Fruit fly (Drosophila melanogaster) whole organism, pupa: Measurements from ENCODE around the gene CG31347.

Source experiments
- CG10348 ChIP-seq: fragments of 200-800 bp; sonication (Bioruptor generic); IDR thresholded peaks from 2 replicates; pipeline ENCODE4 v1.3.6; 2022; ENCODE audit warnings: missing biosample characterization, missing genetic modification characterization
- CG12605 ChIP-seq: fragments of 200-800 bp; sonication (Bioruptor generic); IDR thresholded peaks from 2 replicates; pipeline ENCODE4 v1.3.6; 2022; ENCODE audit warnings: missing biosample characterization, missing genetic modification characterization
- CG13204 ChIP-seq: fragments of 200-800 bp; sonication (Bioruptor generic); optimal IDR thresholded peaks from 2 replicates; lab custom pipeline; 2018; ENCODE audit warnings: missing biosample characterization, mild to moderate bottlenecking, missing genetic modification characterization, moderate library complexity
- CG14655 ChIP-seq: fragments of 200-800 bp; sonication (Bioruptor generic); optimal IDR thresholded peaks from 3 replicates; lab custom pipeline; 2017; ENCODE audit warnings: mild to moderate bottlenecking, missing biosample characterization, missing genetic modification reagents, missing genetic modification characterization
- CG15710 ChIP-seq: fragments of 200-800 bp; sonication (Bioruptor generic); optimal IDR thresholded peaks from 2 replicates; lab custom pipeline; 2018; ENCODE audit warnings: missing biosample characterization, mild to moderate bottlenecking, missing genetic modification characterization, moderate library complexity
- CG17806 ChIP-seq: fragments of 200-800 bp; sonication (Bioruptor generic); optimal IDR thresholded peaks from 2 replicates; lab custom pipeline; 2018; ENCODE audit warnings: missing biosample characterization, mild to moderate bottlenecking, missing genetic modification characterization, moderate library complexity
- CG32121 ChIP-seq: fragments of 200-800 bp; sonication (Bioruptor generic); IDR thresholded peaks from 2 replicates; pipeline ENCODE4 v1.3.6; 2022; ENCODE audit warnings: missing biosample characterization, missing genetic modification characterization
- CG34367 ChIP-seq: fragments of 200-800 bp; sonication (Bioruptor generic); optimal IDR thresholded peaks from 2 replicates; lab custom pipeline; 2018; ENCODE audit warnings: missing biosample characterization, mild to moderate bottlenecking, missing genetic modification characterization
- CG4496 ChIP-seq: fragments of 200-800 bp; sonication (Bioruptor generic); IDR thresholded peaks from 3 replicates; pipeline ENCODE4 v1.3.6; 2022; ENCODE audit warnings: missing biosample characterization, missing genetic modification characterization
- CG8159 ChIP-seq: fragments of 200-800 bp; sonication (Bioruptor generic); optimal IDR thresholded peaks from 3 replicates; lab custom pipeline; 2018; ENCODE audit warnings: missing biosample characterization, mild to moderate bottlenecking, missing genetic modification characterization, moderate library complexity
- CG8301 ChIP-seq: fragments of 200-800 bp; sonication (Bioruptor generic); optimal IDR thresholded peaks from 2 replicates; lab custom pipeline; 2018; ENCODE audit warnings: missing biosample characterization, mild to moderate bottlenecking, missing genetic modification characterization
- CG9948 ChIP-seq: fragments of 200-800 bp; sonication (Bioruptor generic); optimal IDR thresholded peaks from 2 replicates; lab custom pipeline; 2018; ENCODE audit warnings: missing biosample characterization, mild to moderate bottlenecking, missing genetic modification characterization, moderate library complexity
- D1 ChIP-seq: fragments of 200-800 bp; sonication (Bioruptor generic); optimal IDR thresholded peaks from 2 replicates; lab custom pipeline; 2018; ENCODE audit warnings: missing biosample characterization, mild to moderate bottlenecking, missing genetic modification characterization, moderate library complexity
- EcR ChIP-seq: fragments of 200-800 bp; sonication (Bioruptor generic); optimal IDR thresholded peaks from 3 replicates; lab custom pipeline; 2019; ENCODE audit warnings: missing biosample characterization, missing genetic modification characterization, mild to moderate bottlenecking, moderate library complexity, missing genetic modification reagents
- Ets98B ChIP-seq: fragments of 200-800 bp; sonication (Bioruptor generic); IDR thresholded peaks from 2 replicates; pipeline ENCODE4 v1.3.6; 2022; ENCODE audit warnings: missing biosample characterization, missing genetic modification characterization
- Pif1A ChIP-seq: fragments of 200-800 bp; sonication (Bioruptor generic); optimal IDR thresholded peaks from 3 replicates; lab custom pipeline; 2016; ENCODE audit warnings: missing biosample characterization, missing genetic modification characterization
- Pif1B ChIP-seq: fragments of 200-800 bp; sonication (Bioruptor generic); optimal IDR thresholded peaks from 3 replicates; lab custom pipeline; 2016; ENCODE audit warnings: missing biosample characterization, missing genetic modification characterization
- Snoo ChIP-seq: fragments of 200-800 bp; sonication (Bioruptor generic); optimal IDR thresholded peaks from 3 replicates; lab custom pipeline; 2017; ENCODE audit warnings: missing biosample characterization, mild to moderate bottlenecking, missing genetic modification characterization, inconsistent platforms
- fd96Ca ChIP-seq: fragments of 200-800 bp; sonication (Bioruptor generic); IDR thresholded peaks from 3 replicates; pipeline ENCODE4 v1.3.6; 2022; ENCODE audit warnings: missing biosample characterization, missing genetic modification characterization
- gl ChIP-seq: fragments of 200-800 bp; sonication (Bioruptor generic); optimal IDR thresholded peaks from 2 replicates; lab custom pipeline; 2018; ENCODE audit warnings: missing biosample characterization, mild to moderate bottlenecking, missing genetic modification characterization
- rn ChIP-seq: fragments of 200-800 bp; sonication (Bioruptor generic); IDR thresholded peaks from 2 replicates; pipeline ENCODE4 v1.3.6; 2022; ENCODE audit warnings: missing biosample characterization, missing genetic modification characterization

Gene CG31347

dm6 chr3R:12692497-12692896 is at the start of gene CG31347:
TSS of gene CG31347 (minus strand) at chr3R:12692597.
- TF ChIP-seq rn (GFP tag; lab: Robert Waterston, UW) (no peak), gl (no peak), CG14655 (GFP tag; lab: Kevin White, UChicago) (no peak), Pif1A (GFP tag; lab: Kevin White, UChicago) (no peak), CG34367 (tag; lab: Kevin White, UChicago) (no peak), D1 (tag; lab: Kevin White, UChicago) (no peak), Ets98B (no peak), CG10348 (GFP tag; lab: Robert Waterston, UW) (no peak), EcR (GFP tag; lab: Kevin White, UChicago) (no peak), CG17806 (tag; lab: Kevin White, UChicago) (no peak), Pif1B (GFP tag; lab: Kevin White, UChicago) (no peak), CG4496 (GFP tag; lab: Robert Waterston, UW) (no peak), CG12605 (GFP tag; lab: Robert Waterston, UW) (no peak), CG15710 (no peak), CG8301 (tag; lab: Kevin White, UChicago) (no peak)
- TF ChIP-seq, all 21 proteins: peak for 0

dm6 chr3R:12739247-12739646 is 46.9 kb upstream of the CG31347 start, which contains the start of gene Ugt37A2:
TSS of gene Ugt37A2 (plus strand) at chr3R:12739642.
- TF ChIP-seq EcR (GFP tag; lab: Kevin White, UChicago) (no peak), CG32121 (GFP tag; lab: Robert Waterston, UW) (no peak), Pif1A (GFP tag; lab: Kevin White, UChicago) (no peak)

- peak; percentile 38 for TF ChIP-seq CG8159
- TF ChIP-seq CG34367 (tag; lab: Kevin White, UChicago), result peak; percentile 11
- no peak for TF ChIP-seq Snoo (tag; lab: Kevin White, UChicago)
- no peak for TF ChIP-seq CG4496 (GFP tag; lab: Robert Waterston, UW)
- TF ChIP-seq fd96Ca (GFP tag; lab: Robert Waterston, UW), result 0 out of 3 replicates have a peak, but pooled peaks have one; percentile 9
- no peak for TF ChIP-seq CG12605 (GFP tag; lab: Robert Waterston, UW)
- TF ChIP-seq CG14655 (GFP tag; lab: Kevin White, UChicago), result peak; percentile 10
- TF ChIP-seq CG15710, result peak; percentile 10
- peak; percentile 7 for TF ChIP-seq Pif1A (GFP tag; lab: Kevin White, UChicago)
- TF ChIP-seq gl, result no peak
- TF ChIP-seq CG9948 (tag; lab: Kevin White, UChicago), result peak; percentile 12
Measured at dm6 chr3R:12727944-12728649, 35.7 kb upstream of the CG31347 start.

dm6 chr3R:12723759-12724158 is 31.4 kb upstream of the CG31347 start:
- TF ChIP-seq CG9948 (tag; lab: Kevin White, UChicago) (no peak), D1 (tag; lab: Kevin White, UChicago) (no peak), gl (no peak)

- peak; percentile 76 for TF ChIP-seq CG32121 (GFP tag; lab: Robert Waterston, UW)
- peak; percentile 3 for TF ChIP-seq Pif1B (GFP tag; lab: Kevin White, UChicago)
- TF ChIP-seq CG4496 (GFP tag; lab: Robert Waterston, UW), result peak; percentile 75
- no peak for TF ChIP-seq CG34367 (tag; lab: Kevin White, UChicago)
- TF ChIP-seq Snoo (tag; lab: Kevin White, UChicago), result peak; percentile 53
- TF ChIP-seq CG17806 (tag; lab: Kevin White, UChicago), result peak; percentile 28
- no peak for TF ChIP-seq gl
- TF ChIP-seq fd96Ca (GFP tag; lab: Robert Waterston, UW), result peak; percentile 47; the same call in 1 of the 3 replicates
- TF ChIP-seq EcR (GFP tag; lab: Kevin White, UChicago), result no peak
- peak; percentile 52 for TF ChIP-seq CG13204 (GFP tag; lab: Kevin White, UChicago)
- TF ChIP-seq CG9948 (tag; lab: Kevin White, UChicago), result peak; percentile 56
- peak; percentile 41 for TF ChIP-seq Pif1A (GFP tag; lab: Kevin White, UChicago)
- TF ChIP-seq Ets98B, result peak; percentile 25; the same call in 1 of the 2 replicates
- TF ChIP-seq CG10348 (GFP tag; lab: Robert Waterston, UW), result peak; percentile 45; the same call in 1 of the 2 replicates
- TF ChIP-seq rn (GFP tag; lab: Robert Waterston, UW), result peak; percentile 57
- peak; percentile 65 for TF ChIP-seq CG8159
- no peak for TF ChIP-seq D1 (tag; lab: Kevin White, UChicago)
- peak; percentile 47 for TF ChIP-seq CG8301 (tag; lab: Kevin White, UChicago)
- peak; percentile 68 for TF ChIP-seq CG15710
- 0 out of 2 replicates have a peak, but pooled peaks have one; percentile 33 for TF ChIP-seq CG12605 (GFP tag; lab: Robert Waterston, UW)
- TF ChIP-seq CG14655 (GFP tag; lab: Kevin White, UChicago), result peak; percentile 60
Measured at dm6 chr3R:12722392-12722914, 30.1 kb upstream of the CG31347 start, which contains the start of gene Men. TSS of gene Men (minus strand) at chr3R:12722442.
